Fruit fly (Drosophila melanogaster): ENCODE results near the gene Eig71Ee.

DNA sequence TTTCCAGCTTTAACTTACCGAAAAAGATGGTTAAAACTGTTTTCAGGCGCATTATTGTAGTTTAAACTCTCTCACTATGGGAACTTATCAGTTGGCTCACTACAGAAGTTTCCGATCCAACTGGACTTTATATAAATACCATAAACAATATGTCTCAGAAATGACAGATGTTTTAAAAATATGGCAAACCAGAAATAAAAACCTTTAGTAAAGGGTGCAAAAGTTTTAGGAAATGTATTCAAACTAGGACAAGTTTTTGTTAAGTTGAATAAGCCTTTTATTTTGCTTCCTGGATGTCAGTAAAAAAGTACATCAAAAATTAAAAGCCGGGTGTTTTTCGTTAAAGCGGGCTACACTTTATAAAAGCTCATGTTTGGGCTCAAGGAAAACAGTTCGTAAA is 6.2 kb downstream of the Eig71Ee start, which contains the start of the genes Eig71Ea and Eig71Eb:
- no peak for TF ChIP-seq EcR (GFP tag; optimal IDR thresholded peaks at IDR 0.05)
- no peak for TF ChIP-seq usp (GFP tag; optimal IDR thresholded peaks at IDR 0.05)
- TF ChIP-seq psq (optimal IDR thresholded peaks at IDR 0.05), result no peak
- TF ChIP-seq CG8478 (optimal IDR thresholded peaks at IDR 0.05), result no peak
- TF ChIP-seq pan (optimal IDR thresholded peaks at IDR 0.05), result no peak

Measured in whole organism.